Fruit fly (Drosophila melanogaster) whole organism, embryonic: ENCODE results near the gene CG7557.

Experiments used
- Abd-B ChIP-seq: fragments of 200-800 bp; sonication (Bioruptor generic); optimal IDR thresholded peaks from 2 replicates; lab custom pipeline; 2018; ENCODE audit warnings: missing biosample characterization, mild to moderate bottlenecking, missing genetic modification characterization, moderate library complexity
- Awh ChIP-seq: fragments of 200-800 bp; sonication (Bioruptor generic); IDR thresholded peaks from 2 replicates; pipeline ENCODE4, ENCODE4 v1.3.6; 2022; ENCODE audit warnings: missing biosample characterization, missing genetic modification characterization
- CG10209 ChIP-seq: fragments of 200-800 bp; sonication (Bioruptor generic); optimal IDR thresholded peaks from 3 replicates; lab custom pipeline; 2017; ENCODE audit warnings: missing biosample characterization, mild to moderate bottlenecking, missing genetic modification characterization, missing genetic modification reagents
- CG13287 ChIP-seq: fragments of 200-800 bp; sonication (Bioruptor generic); IDR thresholded peaks from 2 replicates; pipeline ENCODE4 v1.3.6; 2022; ENCODE audit warnings: missing biosample characterization, missing genetic modification characterization; ENCODE audit not compliant: partially characterized antibody
- CG13894 ChIP-seq: fragments of 200-800 bp; sonication (Bioruptor generic); optimal IDR thresholded peaks from 3 replicates; lab custom pipeline; 2018; ENCODE audit warnings: missing biosample characterization, mild to moderate bottlenecking, missing genetic modification characterization, moderate library complexity
- CG14441 ChIP-seq: fragments of 200-800 bp; sonication (Bioruptor generic); IDR thresholded peaks from 2 replicates; pipeline ENCODE4 v1.3.6; 2022; ENCODE audit warnings: missing biosample characterization, missing genetic modification characterization
- CG14965 ChIP-seq: fragments of 200-800 bp; sonication (Bioruptor generic); optimal IDR thresholded peaks from 2 replicates; lab custom pipeline; 2016; ENCODE audit warnings: missing biosample characterization, missing genetic modification characterization, borderline replicate concordance
- CG17612 ChIP-seq: fragments of 200-800 bp; sonication (Bioruptor generic); IDR thresholded peaks from 2 replicates; pipeline ENCODE4 v1.3.6; 2022; ENCODE audit warnings: missing biosample characterization, missing genetic modification characterization
- CG17802 ChIP-seq: fragments of 200-800 bp; sonication (Bioruptor generic); optimal IDR thresholded peaks from 2 replicates; lab custom pipeline; 2018; ENCODE audit warnings: missing biosample characterization, mild to moderate bottlenecking, missing genetic modification characterization, moderate library complexity
- CG17829 ChIP-seq: fragments of 200-800 bp; optimal IDR thresholded peaks from 2 replicates; lab custom pipeline; 2019; ENCODE audit warnings: missing biosample characterization, mild to moderate bottlenecking, missing genetic modification characterization, moderate library complexity
- CG1832 ChIP-seq: fragments of 200-800 bp; sonication (Bioruptor generic); optimal IDR thresholded peaks from 2 replicates; lab custom pipeline; 2017; ENCODE audit warnings: missing biosample characterization, mild to moderate bottlenecking, missing genetic modification characterization, inconsistent platforms
- CG2129 ChIP-seq: fragments of 200-800 bp; sonication (Bioruptor generic); IDR thresholded peaks from 2 replicates; pipeline ENCODE4 v1.3.6; 2022; ENCODE audit warnings: missing biosample characterization, missing genetic modification characterization; ENCODE audit not compliant: partially characterized antibody
- CG31365 ChIP-seq: fragments of 200-800 bp; sonication (Bioruptor generic); optimal IDR thresholded peaks from 2 replicates; lab custom pipeline; 2018; ENCODE audit warnings: missing biosample characterization, mild to moderate bottlenecking, missing genetic modification characterization
- CG31388 ChIP-seq: fragments of 200-800 bp; sonication (Bioruptor generic); optimal IDR thresholded peaks from 2 replicates; lab custom pipeline; 2016; ENCODE audit warnings: missing biosample characterization, missing genetic modification characterization
- CG3726 ChIP-seq: fragments of 200-800 bp; sonication (Bioruptor generic); IDR thresholded peaks from 3 replicates; pipeline ENCODE4, ENCODE4 v1.3.6; 2022; ENCODE audit warnings: missing biosample characterization, missing genetic modification characterization
- CG4404 ChIP-seq: fragments of 200-800 bp; sonication (Bioruptor generic); IDR thresholded peaks from 2 replicates; pipeline ENCODE4 v1.3.6; 2022; ENCODE audit warnings: missing biosample characterization, missing genetic modification characterization
- CG5180 ChIP-seq: fragments of 200-800 bp; sonication (Bioruptor generic); optimal IDR thresholded peaks from 3 replicates; lab custom pipeline; 2017; ENCODE audit warnings: missing biosample characterization, missing genetic modification characterization, mild to moderate bottlenecking, moderate library complexity, missing genetic modification reagents
- CG9932 ChIP-seq: fragments of 200-800 bp; sonication (Bioruptor generic); IDR thresholded peaks from 2 replicates; pipeline ENCODE4 v1.3.6; 2022; ENCODE audit warnings: missing biosample characterization, missing genetic modification characterization
- CHES-1-like ChIP-seq: fragments of 200-800 bp; sonication (Bioruptor generic); optimal IDR thresholded peaks from 2 replicates; lab custom pipeline; 2016; ENCODE audit warnings: missing biosample characterization, missing genetic modification characterization
- Dll ChIP-seq: fragments of 200-800 bp; sonication (Bioruptor generic); IDR thresholded peaks from 4 replicates; pipeline ENCODE4 v1.3.6; 2022; ENCODE audit warnings: missing biosample characterization, missing genetic modification characterization; ENCODE audit not compliant: partially characterized antibody
- Doc2 ChIP-seq: fragments of 200-800 bp; sonication (Bioruptor generic); IDR thresholded peaks from 2 replicates; pipeline ENCODE4 v1.3.6; 2022; ENCODE audit warnings: missing biosample characterization, missing genetic modification characterization
- Eip74EF ChIP-seq, 2 experiments: fragments of 200-800 bp in 1 of 2; fragments of >200 bp in 1 of 2; sonication (Bioruptor generic) in 1 of 2; optimal IDR thresholded peaks; 2 replicates each; lab custom pipeline; 2017 to 2019; ENCODE audit warnings: missing biosample characterization in 2 of 2, missing genetic modification characterization in 2 of 2, mild to moderate bottlenecking in 1 of 2, moderate library complexity in 1 of 2
- Elba2 ChIP-seq: fragments of 200-800 bp; sonication (Bioruptor generic); optimal IDR thresholded peaks from 3 replicates; lab custom pipeline; 2016; ENCODE audit warnings: missing biosample characterization, missing genetic modification characterization
- Fer2 ChIP-seq: fragments of 200-800 bp; sonication (Bioruptor generic); optimal IDR thresholded peaks from 2 replicates; lab custom pipeline; 2018; ENCODE audit warnings: missing biosample characterization, mild to moderate bottlenecking, missing genetic modification characterization, moderate library complexity
- Jarid2 ChIP-seq: fragments of 200-800 bp; sonication (Bioruptor generic); optimal IDR thresholded peaks from 3 replicates; lab custom pipeline; 2017; ENCODE audit warnings: mild to moderate bottlenecking, missing biosample characterization, missing genetic modification reagents, missing genetic modification characterization
- MBD-R2 ChIP-seq: fragments of 200-800 bp; sonication (Bioruptor generic); IDR thresholded peaks from 2 replicates; pipeline ENCODE4 v1.3.6; 2022; ENCODE audit warnings: missing biosample characterization, missing genetic modification characterization
- NC2α ChIP-seq: fragments of 200-800 bp; sonication (Bioruptor generic); optimal IDR thresholded peaks from 2 replicates; lab custom pipeline; 2016; ENCODE audit warnings: missing biosample characterization, missing genetic modification characterization
- Sry-β ChIP-seq: fragments of 200-800 bp; sonication (Bioruptor generic); optimal IDR thresholded peaks from 2 replicates; lab custom pipeline; 2018; ENCODE audit warnings: missing biosample characterization, mild to moderate bottlenecking, missing genetic modification characterization, moderate library complexity
- Stat92E ChIP-seq, 3 experiments: fragments of >200 bp in 2 of 3; fragments of 200-800 bp in 1 of 3; sonication (Bioruptor generic) in 1 of 3; optimal IDR thresholded peaks; 2 replicates each; lab custom pipeline; 2017 to 2019; ENCODE audit warnings: missing biosample characterization in 3 of 3, missing genetic modification characterization in 3 of 3, mild to moderate bottlenecking in 1 of 3, moderate library complexity in 1 of 3
- aop ChIP-seq: fragments of 200-800 bp; sonication (Bioruptor generic); IDR thresholded peaks from 2 replicates; pipeline ENCODE4 v1.3.6; 2022; ENCODE audit warnings: missing biosample characterization, missing genetic modification characterization
- bbx ChIP-seq: fragments of 200-800 bp; sonication (Bioruptor generic); IDR thresholded peaks from 2 replicates; pipeline ENCODE4 v1.3.6; 2022; ENCODE audit warnings: missing biosample characterization, missing genetic modification characterization; ENCODE audit not compliant: partially characterized antibody
- br ChIP-seq: fragments of >200 bp; optimal IDR thresholded peaks from 2 replicates; lab custom pipeline; 2017
- cg ChIP-seq: fragments of 200-800 bp; sonication (Bioruptor generic); optimal IDR thresholded peaks from 3 replicates; lab custom pipeline; 2019; ENCODE audit warnings: missing biosample characterization, mild to moderate bottlenecking, missing genetic modification characterization, moderate library complexity
- croc ChIP-seq: fragments of 200-800 bp; sonication (Bioruptor generic); conservative IDR thresholded peaks from 3 replicates; pipeline ENCODE4 v1.3.6; 2022; ENCODE audit warnings: missing biosample characterization, missing genetic modification characterization
- crol ChIP-seq: fragments of 200-800 bp; sonication (Bioruptor generic); IDR thresholded peaks from 2 replicates; pipeline ENCODE4 v1.3.6; 2022; ENCODE audit warnings: missing biosample characterization, missing genetic modification characterization
- dimm ChIP-seq: fragments of 200-800 bp; sonication (Bioruptor generic); IDR thresholded peaks from 2 replicates; pipeline ENCODE4 v1.3.6; 2022; ENCODE audit warnings: missing biosample characterization, missing genetic modification characterization
- emc ChIP-seq: fragments of 200-800 bp; sonication (Bioruptor generic); optimal IDR thresholded peaks from 2 replicates; lab custom pipeline; 2016; ENCODE audit warnings: missing biosample characterization, missing genetic modification characterization
- ems ChIP-seq: fragments of 200-800 bp; sonication (Bioruptor generic); optimal IDR thresholded peaks from 3 replicates; lab custom pipeline; 2016; ENCODE audit warnings: missing biosample characterization, missing genetic modification characterization
- grn ChIP-seq: fragments of 200-800 bp; sonication (Bioruptor generic); optimal IDR thresholded peaks from 3 replicates; lab custom pipeline; 2017; ENCODE audit warnings: missing biosample characterization, missing genetic modification characterization
- gsb-n ChIP-seq: fragments of 200-800 bp; sonication (Bioruptor generic); optimal IDR thresholded peaks from 3 replicates; lab custom pipeline; 2018; ENCODE audit warnings: missing biosample characterization, mild to moderate bottlenecking, missing genetic modification characterization
- hth ChIP-seq: fragments of >200 bp; optimal IDR thresholded peaks from 2 replicates; lab custom pipeline; 2017; ENCODE audit warnings: inconsistent platforms
- nerfin-1 ChIP-seq: fragments of 200-800 bp; sonication (Bioruptor generic); optimal IDR thresholded peaks from 3 replicates; lab custom pipeline; 2019; ENCODE audit warnings: missing biosample characterization, mild to moderate bottlenecking, missing genetic modification characterization, moderate library complexity
- scrt ChIP-seq: fragments of 200-800 bp; sonication (Bioruptor generic); optimal IDR thresholded peaks from 2 replicates; lab custom pipeline; 2018; ENCODE audit warnings: missing biosample characterization, mild to moderate bottlenecking, missing genetic modification characterization, moderate library complexity
- sens ChIP-seq: fragments of 200-800 bp; sonication (Bioruptor generic); peaks from one replicate; lab custom pipeline; 2016; ENCODE audit warnings: missing biosample characterization, missing genetic modification characterization
- shn ChIP-seq: fragments of 200-800 bp; sonication (Bioruptor generic); optimal IDR thresholded peaks from 3 replicates; lab custom pipeline; 2016; ENCODE audit warnings: missing biosample characterization, missing genetic modification characterization
- slou ChIP-seq: fragments of 200-800 bp; sonication (Bioruptor generic); optimal IDR thresholded peaks from 3 replicates; lab custom pipeline; 2016; ENCODE audit warnings: missing biosample characterization, missing genetic modification characterization
- stc ChIP-seq: fragments of 200-800 bp; sonication (Bioruptor generic); IDR thresholded peaks from 2 replicates; pipeline ENCODE4 v1.3.6; 2022; ENCODE audit warnings: missing biosample characterization, missing genetic modification characterization
- tll ChIP-seq, 2 experiments: fragments of 200-800 bp in 1 of 2; fragments of >200 bp in 1 of 2; sonication (Bioruptor generic) in 1 of 2; optimal IDR thresholded peaks; 2 replicates each; lab custom pipeline; 2017 to 2019; ENCODE audit warnings: missing biosample characterization in 2 of 2, missing genetic modification characterization in 2 of 2, mild to moderate bottlenecking in 1 of 2, moderate library complexity in 1 of 2
- trem ChIP-seq: fragments of 200-800 bp; optimal IDR thresholded peaks from 3 replicates; lab custom pipeline; 2019; ENCODE audit warnings: missing biosample characterization, mild to moderate bottlenecking, missing genetic modification characterization, moderate library complexity
- wdn ChIP-seq: fragments of 200-800 bp; sonication (Bioruptor generic); IDR thresholded peaks from 2 replicates; pipeline ENCODE4 v1.3.6; 2022; ENCODE audit warnings: missing biosample characterization, missing genetic modification characterization

CG7557 gene

DNA sequence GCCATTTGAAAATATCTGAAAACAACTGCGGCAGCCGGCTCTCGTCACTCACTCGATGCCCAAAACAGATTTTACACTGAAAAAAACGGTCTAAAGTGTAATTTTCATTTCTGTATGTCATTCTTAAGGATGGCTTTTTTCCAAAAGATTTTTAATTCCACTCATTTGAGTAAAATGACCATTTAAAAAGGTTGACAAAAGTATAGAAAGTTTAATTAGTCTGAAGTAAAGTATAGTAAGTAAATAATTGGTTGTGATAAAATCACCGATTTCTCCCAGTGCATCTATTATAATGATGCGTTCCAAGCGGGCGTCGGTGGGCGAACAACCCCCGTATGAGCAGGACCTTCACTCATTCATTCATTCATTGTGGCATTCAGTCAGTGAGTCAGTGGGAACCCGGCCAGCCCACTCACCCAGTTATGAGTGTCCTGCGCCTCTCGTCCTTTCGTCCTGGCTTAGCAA lies 22.6 kb upstream of the CG7557 start (continued):
- TF ChIP-seq Doc2 (no peak), trem (tag; lab: Kevin White, UChicago) (peak; percentile 89), Dll (GFP tag; lab: Robert Waterston, UW) (no peak), cg (GFP tag; lab: Kevin White, UChicago) (no peak), CG5180 (GFP tag; lab: Kevin White, UChicago) (peak; percentile 57), grn (no peak), tll (GFP tag; optimal IDR thresholded peaks at IDR 0.05; lab: Kevin White, UChicago) (peak in 1 of 2 experiments; percentile 37), CG31365 (tag; lab: Kevin White, UChicago) (no peak), Fer2 (tag; lab: Kevin White, UChicago) (peak; percentile 63), CHES-1-like (GFP tag; lab: Kevin White, UChicago) (peak; percentile 44), CG9932 (GFP tag; lab: Robert Waterston, UW) (no peak), Abd-B (GFP tag; lab: Kevin White, UChicago) (peak; percentile 45), bbx (no peak), CG10209 (GFP tag; lab: Kevin White, UChicago) (peak; percentile 65), ems (GFP tag; lab: Kevin White, UChicago) (peak; percentile 48), Eip74EF (GFP tag; optimal IDR thresholded peaks at IDR 0.05; lab: Kevin White, UChicago) (peak in 1 of 2 experiments; percentile 58), sens (peak; percentile 98), dimm (GFP tag; lab: Robert Waterston, UW) (no peak), Awh (GFP tag; lab: Robert Waterston, UW) (peak; percentile 86), CG1832 (GFP tag; lab: Kevin White, UChicago) (no peak), emc (GFP tag; lab: Kevin White, UChicago) (no peak), Jarid2 (GFP tag; lab: Kevin White, UChicago) (no peak), CG13287 (no peak), CG17802 (tag; lab: Kevin White, UChicago) (peak; percentile 33), CG2129 (GFP tag; lab: Robert Waterston, UW) (no peak), CG17829 (peak; percentile 85), crol (GFP tag; lab: Robert Waterston, UW) (no peak), MBD-R2 (GFP tag; lab: Robert Waterston, UW) (peak; percentile 32; the same call in 1 of the 2 replicates), CG4404 (GFP tag; lab: Robert Waterston, UW) (peak; percentile 83), croc (peak; percentile 78), Sry-β (GFP tag; lab: Kevin White, UChicago) (no peak), NC2α (GFP tag; lab: Kevin White, UChicago) (peak; percentile 29), Elba2 (GFP tag; lab: Kevin White, UChicago) (no peak), shn (GFP tag; lab: Kevin White, UChicago) (peak; percentile 35), aop (GFP tag; lab: Robert Waterston, UW) (0 out of 2 replicates have a peak, but pooled peaks have one; percentile 23), CG14441 (GFP tag; lab: Robert Waterston, UW) (peak; percentile 44; the same call in 1 of the 2 replicates), stc (GFP tag; lab: Robert Waterston, UW) (peak; percentile 72), CG3726 (GFP tag; lab: Robert Waterston, UW) (peak; percentile 78; the same call in 1 of the 3 replicates), Stat92E (GFP tag; optimal IDR thresholded peaks at IDR 0.05; lab: Kevin White, UChicago) (no peak), CG31388 (GFP tag; lab: Kevin White, UChicago) (peak; percentile 45), nerfin-1 (peak; percentile 66), CG13894 (tag; lab: Kevin White, UChicago) (no peak), hth (no peak), CG14965 (GFP tag; lab: Kevin White, UChicago) (peak; percentile 24), gsb-n (tag; lab: Kevin White, UChicago) (peak; percentile 68), br (lab: Kevin White, UChicago) (no peak), slou (GFP tag; lab: Kevin White, UChicago) (no peak), CG17612 (GFP tag; lab: Robert Waterston, UW) (peak; percentile 26; the same call in 1 of the 2 replicates), wdn (GFP tag; lab: Robert Waterston, UW) (0 out of 2 replicates have a peak, but pooled peaks have one; percentile 10), scrt (GFP tag; lab: Kevin White, UChicago) (peak; percentile 54)
